Worm (Caenorhabditis elegans): ENCODE results near the gene Y38C1BA.4.

DNA sequence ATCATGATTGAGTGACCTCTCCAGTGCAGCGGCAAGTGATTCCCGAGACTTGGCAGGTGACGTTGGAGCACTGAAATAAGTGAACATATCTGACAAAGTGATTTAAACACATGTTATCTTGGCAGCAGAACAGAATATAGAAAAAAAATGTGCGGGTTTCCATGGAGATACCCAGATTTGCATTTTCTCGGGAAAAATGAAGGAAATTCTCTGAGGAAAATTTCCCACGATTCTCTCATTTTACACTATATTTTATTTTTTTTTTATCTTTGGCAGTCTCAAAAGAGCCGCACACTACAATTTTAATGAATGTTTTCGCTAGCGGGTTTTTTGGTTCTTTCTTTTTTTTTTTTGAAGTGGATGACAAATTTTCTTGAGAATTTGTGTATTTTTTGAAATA, 7.8 kb upstream of the Y38C1BA.4 start:
- no peak for TF ChIP-seq hmg-4 (GFP tag; optimal IDR thresholded peaks at IDR 0.05)
- TF ChIP-seq ama-1 (optimal IDR thresholded peaks at IDR 0.05): no peak
- TF ChIP-seq pes-1 (GFP tag; IDR thresholded peaks at IDR 0.05): no peak
- TF ChIP-seq aly-1 (tag; optimal IDR thresholded peaks at IDR 0.05): no peak
- TF ChIP-seq flt-1 (GFP tag; IDR thresholded peaks at IDR 0.05): no peak
- no peak for TF ChIP-seq sea-1 (GFP tag; conservative IDR thresholded peaks at IDR 0.05)
- no peak for TF ChIP-seq hnd-1 (tag; optimal IDR thresholded peaks at IDR 0.05)
- TF ChIP-seq tbx-37 (GFP tag; conservative IDR thresholded peaks at IDR 0.05): no peak
- no peak for TF ChIP-seq tbx-11 (GFP tag; IDR thresholded peaks at IDR 0.05)
- TF ChIP-seq ceh-36 (tag; optimal IDR thresholded peaks at IDR 0.05): no peak

Data from whole organism, early embryonic.